Worm (Caenorhabditis elegans) whole organism, late embryonic: ENCODE results near the gene nlp-64.

Experiments
- C08G9.2 ChIP-seq: sonication (generic microtip); optimal IDR thresholded peaks from 2 replicates; lab custom pipeline; 2016; ENCODE audit warnings: mild to moderate bottlenecking, missing genetic modification characterization, moderate library complexity, missing compliant biosample characterization
- K02D7.2 ChIP-seq: sonication (generic microtip); optimal IDR thresholded peaks from 2 replicates; lab custom pipeline; 2017; ENCODE audit warnings: mild to moderate bottlenecking, missing genetic modification characterization, missing compliant biosample characterization
- T23F11.4 ChIP-seq: fragments of 200-800 bp; sonication (Bioruptor generic); optimal IDR thresholded peaks from 2 replicates; lab custom pipeline; 2018; ENCODE audit warnings: mild to moderate bottlenecking, missing genetic modification characterization, missing compliant biosample characterization
- Y22D7AL.16 ChIP-seq: sonication (generic microtip); optimal IDR thresholded peaks from 2 replicates; lab custom pipeline; 2016; ENCODE audit warnings: missing genetic modification characterization, missing compliant biosample characterization
- ahr-1 ChIP-seq: sonication (generic microtip); optimal IDR thresholded peaks from 2 replicates; lab custom pipeline; 2016; ENCODE audit warnings: missing genetic modification characterization, missing compliant biosample characterization
- ceh-14 ChIP-seq: sonication (generic microtip); optimal IDR thresholded peaks from 2 replicates; lab custom pipeline; 2016; ENCODE audit warnings: missing genotype, missing genetic modification characterization, missing compliant biosample characterization
- ceh-19 ChIP-seq: fragments of 200-800 bp; sonication (Bioruptor generic); optimal IDR thresholded peaks from 2 replicates; lab custom pipeline; 2018; ENCODE audit warnings: mild to moderate bottlenecking, missing genetic modification characterization, missing compliant biosample characterization
- ceh-2 ChIP-seq: sonication (generic microtip); optimal IDR thresholded peaks from 2 replicates; lab custom pipeline; 2016; ENCODE audit warnings: missing genotype, missing genetic modification characterization, missing compliant biosample characterization
- ceh-30 ChIP-seq: fragments of 150-350 bp; optimal IDR thresholded peaks from 2 replicates; lab custom pipeline; 2014; ENCODE audit warnings: missing biosample characterization, missing genetic modification characterization
- ceh-34 ChIP-seq: sonication (generic microtip); optimal IDR thresholded peaks from 2 replicates; lab custom pipeline; 2016; ENCODE audit warnings: mild to moderate bottlenecking, missing genetic modification characterization, missing compliant biosample characterization
- ceh-45 ChIP-seq: fragments of 200-800 bp; sonication (Bioruptor generic); IDR thresholded peaks from 2 replicates; pipeline ENCODE4 v1.3.6; 2022; ENCODE audit warnings: missing genetic modification reagents, missing genetic modification characterization, missing compliant biosample characterization
- ceh-6 ChIP-seq: fragments of 200-800 bp; sonication (Bioruptor generic); optimal IDR thresholded peaks from 2 replicates; lab custom pipeline; 2018; ENCODE audit warnings: mild to moderate bottlenecking, missing genetic modification characterization, missing compliant biosample characterization
- ceh-9 ChIP-seq: sonication (generic microtip); optimal IDR thresholded peaks from 2 replicates; lab custom pipeline; 2016; ENCODE audit warnings: mild to moderate bottlenecking, missing genetic modification characterization, inconsistent platforms, missing compliant biosample characterization
- che-1 ChIP-seq: sonication (generic microtip); optimal IDR thresholded peaks from 2 replicates; lab custom pipeline; 2016; ENCODE audit warnings: mild to moderate bottlenecking, missing genetic modification characterization, missing compliant biosample characterization
- dmd-4 ChIP-seq: sonication (generic microtip); optimal IDR thresholded peaks from 2 replicates; lab custom pipeline; 2016; ENCODE audit warnings: borderline replicate concordance, missing genetic modification characterization, missing compliant biosample characterization
- dve-1 ChIP-seq: sonication (generic microtip); optimal IDR thresholded peaks from 2 replicates; lab custom pipeline; 2017; ENCODE audit warnings: antibody characterized with exemption, mild to moderate bottlenecking, missing genetic modification characterization, missing compliant biosample characterization
- elt-2 ChIP-seq: sonication (generic microtip); optimal IDR thresholded peaks from 2 replicates; lab custom pipeline; 2016; ENCODE audit warnings: missing genetic modification reagents, missing genetic modification characterization, missing compliant biosample characterization
- elt-4 ChIP-seq: sonication (generic microtip); optimal IDR thresholded peaks from 2 replicates; lab custom pipeline; 2016; ENCODE audit warnings: missing genetic modification characterization, missing compliant biosample characterization
- fax-1 ChIP-seq: sonication (generic microtip); optimal IDR thresholded peaks from 2 replicates; lab custom pipeline; 2016; ENCODE audit warnings: missing genotype, missing genetic modification characterization, missing compliant biosample characterization
- fkh-10 ChIP-seq: fragments of 150-350 bp; optimal IDR thresholded peaks from 2 replicates; lab custom pipeline; 2014; ENCODE audit warnings: missing biosample characterization, missing genetic modification reagents, missing genetic modification characterization
- fkh-6 ChIP-seq: sonication (generic microtip); optimal IDR thresholded peaks from 2 replicates; lab custom pipeline; 2016; ENCODE audit warnings: missing genetic modification characterization, missing compliant biosample characterization
- gmeb-2 ChIP-seq: sonication (generic microtip); optimal IDR thresholded peaks from 2 replicates; lab custom pipeline; 2016; ENCODE audit warnings: missing genetic modification characterization, inconsistent platforms, missing compliant biosample characterization
- hlh-8 ChIP-seq: sonication (generic microtip); optimal IDR thresholded peaks from 2 replicates; lab custom pipeline; 2016; ENCODE audit warnings: missing genotype, missing genetic modification characterization, missing compliant biosample characterization
- lim-6 ChIP-seq: sonication (generic microtip); optimal IDR thresholded peaks from 2 replicates; lab custom pipeline; 2016; ENCODE audit warnings: missing genetic modification characterization, missing compliant biosample characterization
- lin-11 ChIP-seq: fragments of 200-800 bp; sonication (Bioruptor generic); optimal IDR thresholded peaks from 2 replicates; lab custom pipeline; 2018; ENCODE audit warnings: mild to moderate bottlenecking, missing genetic modification characterization, missing compliant biosample characterization
- madf-2 ChIP-seq: sonication (generic microtip); optimal IDR thresholded peaks from 2 replicates; lab custom pipeline; 2017; ENCODE audit warnings: missing genetic modification characterization, missing compliant biosample characterization
- mec-3 ChIP-seq: sonication (generic microtip); optimal IDR thresholded peaks from 2 replicates; lab custom pipeline; 2016; ENCODE audit warnings: borderline replicate concordance, missing genetic modification characterization, missing compliant biosample characterization
- nfya-1 ChIP-seq: sonication (generic microtip); optimal IDR thresholded peaks from 2 replicates; lab custom pipeline; 2017; ENCODE audit warnings: missing genetic modification characterization, mild to moderate bottlenecking, missing compliant biosample characterization, antibody characterized with exemption, moderate library complexity
- nhr-11 ChIP-seq: fragments of 150-350 bp; optimal IDR thresholded peaks from 2 replicates; lab custom pipeline; 2014; ENCODE audit warnings: missing biosample characterization, missing genetic modification characterization
- odd-2 ChIP-seq: sonication (generic microtip); optimal IDR thresholded peaks from 2 replicates; lab custom pipeline; 2017; ENCODE audit warnings: antibody characterized with exemption, mild to moderate bottlenecking, missing genetic modification characterization, missing compliant biosample characterization
- pag-3 ChIP-seq: sonication (generic microtip); optimal IDR thresholded peaks from 2 replicates; lab custom pipeline; 2016; ENCODE audit warnings: missing compliant biosample characterization, missing genetic modification characterization, borderline replicate concordance
- pat-9 ChIP-seq: fragments of 200-800 bp; sonication (Bioruptor generic); optimal IDR thresholded peaks from 2 replicates; lab custom pipeline; 2018; ENCODE audit warnings: mild to moderate bottlenecking, missing genetic modification characterization, moderate library complexity, missing compliant biosample characterization
- pax-1 ChIP-seq: fragments of 150-350 bp; optimal IDR thresholded peaks from 2 replicates; lab custom pipeline; 2014; ENCODE audit warnings: missing biosample characterization, missing genetic modification characterization
- pha-4 ChIP-seq: fragments of 150-350 bp; optimal IDR thresholded peaks from 2 replicates; lab custom pipeline; 2018; ENCODE audit warnings: missing biosample characterization, missing genetic modification reagents, missing genetic modification characterization
- pros-1 ChIP-seq: fragments of 150-350 bp; optimal IDR thresholded peaks from 2 replicates; lab custom pipeline; 2014; ENCODE audit warnings: missing biosample characterization, missing genetic modification reagents, missing genetic modification characterization
- sdc-2 ChIP-seq: sonication (generic microtip); optimal IDR thresholded peaks from 2 replicates; lab custom pipeline; 2016; ENCODE audit warnings: missing genotype, missing genetic modification characterization, missing compliant biosample characterization
- tbx-2 ChIP-seq: sonication (generic microtip); optimal IDR thresholded peaks from 2 replicates; lab custom pipeline; 2016; ENCODE audit warnings: missing genetic modification characterization, missing compliant biosample characterization
- tbx-7 ChIP-seq: sonication (generic microtip); optimal IDR thresholded peaks from 2 replicates; lab custom pipeline; 2016; ENCODE audit warnings: missing genotype, missing genetic modification characterization, missing compliant biosample characterization
- unc-3 ChIP-seq, 2 experiments: fragments of 200-800 bp in 1 of 2; sonication (Bioruptor generic) in 1 of 2; sonication (generic microtip) in 1 of 2; conservative IDR thresholded peaks in 1 of 2; optimal IDR thresholded peaks in 1 of 2; 2 replicates each; pipeline versions ENCODE4 v1.3.6 to Lab custom; 2016 to 2022; ENCODE audit warnings: missing compliant biosample characterization in 2 of 2, missing genetic modification characterization in 2 of 2, missing genetic modification reagents in 1 of 2
- unc-42 ChIP-seq: sonication (generic microtip); optimal IDR thresholded peaks from 2 replicates; lab custom pipeline; 2016; ENCODE audit warnings: missing genotype, missing genetic modification characterization, missing compliant biosample characterization
- unc-55 ChIP-seq: sonication (generic microtip); optimal IDR thresholded peaks from 2 replicates; lab custom pipeline; 2017; ENCODE audit warnings: missing biosample characterization, missing genetic modification reagents, missing genetic modification characterization
- unc-86 ChIP-seq: sonication (generic microtip); optimal IDR thresholded peaks from 2 replicates; lab custom pipeline; 2016; ENCODE audit warnings: missing genetic modification characterization, missing compliant biosample characterization
- zip-5 ChIP-seq: sonication (generic microtip); optimal IDR thresholded peaks from 2 replicates; lab custom pipeline; 2016; ENCODE audit warnings: missing genetic modification characterization, missing compliant biosample characterization
- ztf-16 ChIP-seq: sonication (generic microtip); optimal IDR thresholded peaks from 2 replicates; lab custom pipeline; 2017; ENCODE audit warnings: missing genetic modification characterization, missing compliant biosample characterization

nlp-64 gene

DNA sequence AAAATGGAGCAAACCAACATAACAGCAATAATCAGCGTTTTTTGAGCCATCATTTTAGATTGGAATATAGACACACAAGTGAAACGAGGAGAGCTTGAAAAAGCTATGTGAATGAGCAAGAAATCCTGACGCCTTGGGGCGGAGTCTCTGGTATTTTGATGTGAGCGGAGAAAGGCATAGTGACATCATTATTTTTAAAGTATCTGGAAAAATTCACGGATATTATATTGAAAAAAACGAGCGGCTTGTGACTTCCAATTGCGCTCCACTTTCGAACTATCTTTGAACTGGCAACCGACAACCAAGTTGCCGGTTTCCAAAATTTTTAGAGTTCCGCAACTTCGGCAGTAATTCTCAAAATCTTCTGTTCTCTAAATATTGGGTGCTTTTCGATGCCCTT lies at the start of gene nlp-64:
TSS of gene nlp-64 (minus strand) at position 101 of the 400 bp plus-strand sequence.
- TF ChIP-seq ceh-19 (GFP tag; lab: Kevin White, UChicago) (no peak), ztf-16 (tag; lab: Kevin White, UChicago) (no peak), elt-2 (tag; lab: Kevin White, UChicago) (no peak)

DNA sequence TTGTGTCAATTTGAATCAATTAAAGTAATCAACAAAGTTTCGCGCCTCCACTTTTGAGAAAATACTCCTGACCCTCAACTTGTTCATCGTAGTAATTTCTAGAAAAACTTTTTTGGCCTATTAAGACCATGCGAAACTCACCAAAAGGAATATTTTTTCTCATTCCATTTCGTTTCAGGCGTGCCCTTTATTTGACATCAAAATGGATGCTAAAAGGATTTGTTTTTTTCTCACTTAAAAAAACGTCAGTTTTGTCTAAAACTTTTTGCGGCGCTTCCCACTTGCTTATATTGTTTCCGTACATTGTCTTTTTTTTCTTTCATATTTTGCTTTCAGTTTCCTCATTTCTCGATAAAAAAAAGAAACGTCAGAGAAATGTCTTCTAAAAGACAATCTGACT lies 49.4 kb upstream of the nlp-64 start, which contains the start of gene C04E7.5:
TSS of gene C04E7.5 (plus strand) at position 301 of the 400 bp plus-strand sequence.
- TF ChIP-seq C08G9.2: no peak
- no peak for TF ChIP-seq pha-4 (tag; lab: Kevin White, UChicago)
- TF ChIP-seq elt-4 (tag; lab: Kevin White, UChicago): no peak
- no peak for TF ChIP-seq ahr-1 (tag; lab: Kevin White, UChicago)
- no peak for TF ChIP-seq pag-3 (tag; lab: Kevin White, UChicago)
- no peak for TF ChIP-seq fax-1 (tag; lab: Kevin White, UChicago)
- TF ChIP-seq tbx-7: no peak
- TF ChIP-seq unc-42 (tag; lab: Kevin White, UChicago): no peak
- TF ChIP-seq hlh-8 (tag; lab: Kevin White, UChicago): no peak
- no peak for TF ChIP-seq T23F11.4 (GFP tag; lab: Kevin White, UChicago)
- no peak for TF ChIP-seq ceh-6
- no peak for TF ChIP-seq lim-6 (tag; lab: Kevin White, UChicago)

DNA sequence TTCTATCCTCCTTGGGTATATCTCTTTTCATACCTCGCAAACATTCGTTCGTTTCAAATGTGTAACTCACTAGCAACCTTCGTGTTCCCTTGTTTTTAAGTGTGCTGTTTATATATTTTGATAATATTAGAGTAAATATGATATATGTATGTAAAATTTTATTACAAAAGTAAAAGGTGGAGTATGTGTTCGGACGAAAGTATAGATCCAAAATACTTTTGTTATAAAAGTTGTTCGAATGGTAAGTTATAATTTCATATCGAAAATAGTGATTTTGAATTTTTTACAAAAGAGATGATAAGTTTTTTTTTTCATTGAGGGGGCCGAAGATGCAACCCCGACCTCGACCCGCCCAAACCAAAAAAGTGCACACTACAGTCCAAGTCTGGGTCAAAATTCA lies 46.7 kb upstream of the nlp-64 start, which contains the start of gene C04E7.1:
TSS of gene C04E7.1 (plus strand) at position 301 of the 400 bp plus-strand sequence.
- TF ChIP-seq ceh-34 (tag; lab: Kevin White, UChicago): no peak
- no peak for TF ChIP-seq pat-9 (tag; lab: Kevin White, UChicago)
- TF ChIP-seq ceh-30: no peak
- TF ChIP-seq madf-2 (tag; lab: Kevin White, UChicago): no peak
- no peak for TF ChIP-seq zip-5 (tag; lab: Kevin White, UChicago)
- TF ChIP-seq pros-1 (tag; lab: Kevin White, UChicago): no peak

DNA sequence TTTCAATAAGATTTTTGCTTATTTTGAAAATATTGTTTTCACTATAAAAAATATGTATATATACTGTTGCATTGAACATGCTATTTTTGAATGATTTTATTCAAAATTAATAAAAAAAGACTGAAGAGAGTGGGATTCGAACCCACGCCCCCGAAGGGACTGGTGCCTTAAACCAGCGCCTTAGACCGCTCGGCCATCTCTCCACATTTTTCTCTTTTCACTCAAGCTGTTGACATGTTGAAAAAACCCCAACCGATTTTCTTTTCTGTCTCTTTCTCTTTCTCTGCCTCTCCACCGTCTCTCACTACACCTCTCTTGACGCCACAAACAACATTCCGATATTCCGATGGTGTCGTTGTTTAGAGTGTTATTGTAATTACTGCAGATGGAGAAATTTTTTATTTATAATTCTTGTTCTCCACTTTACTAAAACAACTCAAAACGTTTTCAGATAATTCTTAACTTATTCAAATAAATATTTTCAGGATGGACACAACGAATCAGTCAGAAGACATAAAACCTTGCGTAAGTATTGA lies 42.1 kb upstream of the nlp-64 start, which contains the start of gene sor-3:
TSS of gene sor-3 (plus strand) at position 486 of the 536 bp plus-strand sequence.
- peak; percentile 87 for TF ChIP-seq ceh-2 (tag; lab: Kevin White, UChicago)
- peak; percentile 78 for TF ChIP-seq ceh-9
- TF ChIP-seq pax-1 (tag; lab: Kevin White, UChicago): no peak
- peak; percentile 87 for TF ChIP-seq madf-2 (tag; lab: Kevin White, UChicago)
- peak; percentile 86 for TF ChIP-seq dmd-4 (tag; lab: Kevin White, UChicago)
- peak; percentile 85 for TF ChIP-seq fkh-6
- TF ChIP-seq lim-6 (tag; lab: Kevin White, UChicago): peak; percentile 54
- TF ChIP-seq fkh-10 (GFP tag; lab: Kevin White, UChicago): no peak
- TF ChIP-seq tbx-2 (tag; lab: Kevin White, UChicago): peak; percentile 88
- TF ChIP-seq K02D7.2 (tag; lab: Kevin White, UChicago): peak; percentile 71
- TF ChIP-seq tbx-7: peak; percentile 13
- TF ChIP-seq ceh-34 (tag; lab: Kevin White, UChicago): peak; percentile 82
- peak; percentile 70 for TF ChIP-seq dve-1 (tag; lab: Kevin White, UChicago)
- TF ChIP-seq ztf-16 (tag; lab: Kevin White, UChicago): peak; percentile 82
- TF ChIP-seq ceh-45: peak; percentile 84
- peak; percentile 82 for TF ChIP-seq nfya-1 (tag; lab: Kevin White, UChicago)
- TF ChIP-seq zip-5 (tag; lab: Kevin White, UChicago): peak; percentile 59
- peak; percentile 86 for TF ChIP-seq fax-1 (tag; lab: Kevin White, UChicago)
- TF ChIP-seq mec-3 (tag; lab: Kevin White, UChicago): peak; percentile 57
- TF ChIP-seq pat-9 (tag; lab: Kevin White, UChicago): peak; percentile 85
- TF ChIP-seq ceh-14: peak; percentile 94
- peak; percentile 3 for TF ChIP-seq unc-55 (GFP tag; lab: Kevin White, UChicago)
- TF ChIP-seq che-1: peak; percentile 88
- peak; percentile 89 for TF ChIP-seq Y22D7AL.16
- TF ChIP-seq nhr-11 (tag; lab: Kevin White, UChicago): no peak
- peak; percentile 86 for TF ChIP-seq lin-11 (tag; lab: Kevin White, UChicago)
- TF ChIP-seq unc-86 (tag; lab: Kevin White, UChicago): peak; percentile 82
- TF ChIP-seq T23F11.4 (GFP tag; lab: Kevin White, UChicago): peak; percentile 84
- TF ChIP-seq elt-2 (tag; lab: Kevin White, UChicago): peak; percentile 93
- no peak for TF ChIP-seq odd-2 (tag; lab: Kevin White, UChicago)
- TF ChIP-seq gmeb-2: peak; percentile 89
- peak; percentile 81 for TF ChIP-seq unc-3 (GFP tag; conservative IDR thresholded peaks at IDR 0.05; lab: Robert Waterston, UW)
- peak; percentile 89 for TF ChIP-seq unc-3 (tag; optimal IDR thresholded peaks at IDR 0.05; lab: Kevin White, UChicago)
- TF ChIP-seq pros-1 (tag; lab: Kevin White, UChicago): peak; percentile 16
- TF ChIP-seq sdc-2: peak; percentile 92
